Fruit fly (Drosophila melanogaster) whole organism, embryonic: ENCODE results near the gene CG18765.

Source experiments
- Antp ChIP-seq: fragments of 200-800 bp; sonication (Bioruptor generic); optimal IDR thresholded peaks from 3 replicates; lab custom pipeline; 2016; ENCODE audit warnings: missing biosample characterization, missing genetic modification characterization
- CG1024 ChIP-seq: fragments of 200-800 bp; sonication (Bioruptor generic); IDR thresholded peaks from 2 replicates; pipeline ENCODE4 v1.3.6; 2022; ENCODE audit warnings: missing biosample characterization, missing genetic modification characterization
- CG10274 ChIP-seq: fragments of 200-800 bp; sonication (Bioruptor generic); optimal IDR thresholded peaks from 3 replicates; lab custom pipeline; 2017; ENCODE audit warnings: missing biosample characterization, mild to moderate bottlenecking, missing genetic modification characterization
- CG11247 ChIP-seq: fragments of 200-800 bp; sonication (Bioruptor generic); IDR thresholded peaks from 2 replicates; pipeline ENCODE4 v1.3.6; 2022; ENCODE audit warnings: missing biosample characterization, missing genetic modification characterization
- CG12391 ChIP-seq: fragments of 200-800 bp; sonication (Bioruptor generic); optimal IDR thresholded peaks from 3 replicates; lab custom pipeline; 2018; ENCODE audit warnings: missing biosample characterization, mild to moderate bottlenecking, missing genetic modification characterization, moderate library complexity
- CG12942 ChIP-seq: fragments of 200-800 bp; sonication (Bioruptor generic); optimal IDR thresholded peaks from 3 replicates; lab custom pipeline; 2016; ENCODE audit warnings: missing biosample characterization, missing genetic modification characterization
- CG17802 ChIP-seq: fragments of 200-800 bp; sonication (Bioruptor generic); optimal IDR thresholded peaks from 2 replicates; lab custom pipeline; 2018; ENCODE audit warnings: missing biosample characterization, mild to moderate bottlenecking, missing genetic modification characterization, moderate library complexity
- CG1832 ChIP-seq: fragments of 200-800 bp; sonication (Bioruptor generic); optimal IDR thresholded peaks from 2 replicates; lab custom pipeline; 2017; ENCODE audit warnings: missing biosample characterization, mild to moderate bottlenecking, missing genetic modification characterization, inconsistent platforms
- CG18764 ChIP-seq: fragments of 200-800 bp; sonication (Bioruptor generic); optimal IDR thresholded peaks from 3 replicates; lab custom pipeline; 2016; ENCODE audit warnings: missing biosample characterization, missing genetic modification characterization
- CG6791 ChIP-seq: fragments of 200-800 bp; sonication (Bioruptor generic); IDR thresholded peaks from 3 replicates; pipeline ENCODE4 v1.3.6; 2022; ENCODE audit warnings: missing biosample characterization, missing genetic modification characterization; ENCODE audit not compliant: partially characterized antibody
- CG7556 ChIP-seq: fragments of 200-800 bp; sonication (Bioruptor generic); optimal IDR thresholded peaks from 2 replicates; lab custom pipeline; 2017; ENCODE audit warnings: missing biosample characterization, mild to moderate bottlenecking, missing genetic modification characterization
- CG8924 ChIP-seq: fragments of 200-800 bp; optimal IDR thresholded peaks from 3 replicates; lab custom pipeline; 2019; ENCODE audit warnings: missing biosample characterization, mild to moderate bottlenecking, missing genetic modification characterization, moderate library complexity
- CTCF ChIP-seq: fragments of 200-800 bp; sonication (Bioruptor generic); optimal IDR thresholded peaks from 2 replicates; lab custom pipeline; 2017; ENCODE audit warnings: missing biosample characterization, mild to moderate bottlenecking, missing genetic modification characterization, moderate library complexity
- D ChIP-seq, 2 experiments: fragments of 200-800 bp in 1 of 2; fragments of >200 bp in 1 of 2; sonication (Bioruptor generic) in 1 of 2; optimal IDR thresholded peaks; 2 replicates in 1 of 2; 3 replicates in 1 of 2; lab custom pipeline; 2017; ENCODE audit warnings: mild to moderate bottlenecking in 1 of 2, missing biosample characterization in 1 of 2, missing genetic modification characterization in 1 of 2, missing genetic modification reagents in 1 of 2
- Dfd ChIP-seq, 2 experiments: fragments of >200 bp; optimal IDR thresholded peaks; 2 replicates each; lab custom pipeline; 2017; ENCODE audit warnings: missing biosample characterization in 2 of 2, missing genetic modification characterization in 2 of 2
- Dip3 ChIP-seq: fragments of 200-800 bp; sonication (Bioruptor generic); optimal IDR thresholded peaks from 3 replicates; lab custom pipeline; 2016; ENCODE audit warnings: missing biosample characterization, missing genetic modification characterization
- Elba2 ChIP-seq: fragments of 200-800 bp; sonication (Bioruptor generic); optimal IDR thresholded peaks from 3 replicates; lab custom pipeline; 2016; ENCODE audit warnings: missing biosample characterization, missing genetic modification characterization
- Hmr ChIP-seq: fragments of 200-800 bp; sonication (Bioruptor generic); optimal IDR thresholded peaks from 3 replicates; lab custom pipeline; 2017; ENCODE audit warnings: mild to moderate bottlenecking, missing biosample characterization, missing genetic modification reagents, missing genetic modification characterization
- Hr39 ChIP-seq: fragments of >200 bp; optimal IDR thresholded peaks from 2 replicates; lab custom pipeline; 2017
- Hr51 ChIP-seq, 2 experiments: fragments of 200-800 bp; sonication (Bioruptor generic); optimal IDR thresholded peaks; 2 replicates in 1 of 2; 3 replicates in 1 of 2; lab custom pipeline; 2016 to 2018; ENCODE audit warnings: missing biosample characterization in 2 of 2, missing genetic modification characterization in 2 of 2, mild to moderate bottlenecking in 1 of 2, moderate library complexity in 1 of 2
- Jarid2 ChIP-seq: fragments of 200-800 bp; sonication (Bioruptor generic); optimal IDR thresholded peaks from 3 replicates; lab custom pipeline; 2017; ENCODE audit warnings: mild to moderate bottlenecking, missing biosample characterization, missing genetic modification reagents, missing genetic modification characterization
- Kr ChIP-seq: fragments of 200-800 bp; sonication (Bioruptor generic); optimal IDR thresholded peaks from 2 replicates; lab custom pipeline; 2017; ENCODE audit warnings: missing biosample characterization, mild to moderate bottlenecking, missing genetic modification characterization
- Mrtf ChIP-seq: fragments of 200-800 bp; sonication (Bioruptor generic); IDR thresholded peaks from 3 replicates; pipeline ENCODE4 v1.3.6; 2022; ENCODE audit warnings: missing biosample characterization, missing genetic modification characterization
- Nf-YB ChIP-seq: fragments of 200-800 bp; sonication (Bioruptor generic); optimal IDR thresholded peaks from 3 replicates; lab custom pipeline; 2019; ENCODE audit warnings: missing biosample characterization, mild to moderate bottlenecking, missing genetic modification characterization, moderate library complexity
- Nf-YC ChIP-seq: fragments of 200-800 bp; optimal IDR thresholded peaks from 3 replicates; lab custom pipeline; 2019; ENCODE audit warnings: missing biosample characterization, mild to moderate bottlenecking, missing genetic modification characterization, moderate library complexity
- Trl ChIP-seq, 3 experiments: fragments of >200 bp in 2 of 3; fragments of 200-800 bp in 1 of 3; sonication (Bioruptor generic) in 1 of 3; optimal IDR thresholded peaks; 2 replicates in 1 of 3; 3 replicates in 2 of 3; lab custom pipeline; 2016 to 2017; ENCODE audit warnings: missing biosample characterization in 1 of 3, missing genetic modification characterization in 1 of 3
- Vsx1 ChIP-seq: fragments of 200-800 bp; sonication (Bioruptor generic); optimal IDR thresholded peaks from 2 replicates; lab custom pipeline; 2017; ENCODE audit warnings: missing biosample characterization, mild to moderate bottlenecking, missing genetic modification characterization, missing genetic modification reagents
- abd-A ChIP-seq: fragments of 200-800 bp; sonication (Bioruptor generic); optimal IDR thresholded peaks from 3 replicates; lab custom pipeline; 2019; ENCODE audit warnings: missing biosample characterization, mild to moderate bottlenecking, missing genetic modification characterization, moderate library complexity
- al ChIP-seq: fragments of 200-800 bp; sonication (Bioruptor generic); IDR thresholded peaks from 2 replicates; pipeline ENCODE4 v1.3.6; 2022; ENCODE audit warnings: missing biosample characterization, missing genetic modification characterization
- cas ChIP-seq: fragments of 200-800 bp; sonication (Bioruptor generic); IDR thresholded peaks from 2 replicates; pipeline ENCODE4 v1.3.6; 2022; ENCODE audit warnings: missing biosample characterization, missing genetic modification characterization
- chm ChIP-seq: fragments of 200-800 bp; sonication (Bioruptor generic); IDR thresholded peaks from 2 replicates; pipeline ENCODE4 v1.3.6; 2022; ENCODE audit warnings: missing biosample characterization, missing genetic modification characterization
- chn ChIP-seq: fragments of 200-800 bp; sonication (Bioruptor generic); optimal IDR thresholded peaks from 2 replicates; lab custom pipeline; 2016; ENCODE audit warnings: missing biosample characterization, missing genetic modification characterization
- cwo ChIP-seq: fragments of 200-800 bp; sonication (Bioruptor generic); optimal IDR thresholded peaks from 3 replicates; lab custom pipeline; 2017; ENCODE audit warnings: missing biosample characterization, missing genetic modification characterization, mild to moderate bottlenecking, moderate library complexity, missing genetic modification reagents
- ems ChIP-seq: fragments of 200-800 bp; sonication (Bioruptor generic); optimal IDR thresholded peaks from 3 replicates; lab custom pipeline; 2016; ENCODE audit warnings: missing biosample characterization, missing genetic modification characterization
- exex ChIP-seq: fragments of 200-800 bp; sonication (Bioruptor generic); optimal IDR thresholded peaks from 4 replicates; lab custom pipeline; 2018; ENCODE audit warnings: missing biosample characterization, mild to moderate bottlenecking, missing genetic modification characterization, moderate library complexity
- eyg ChIP-seq: fragments of 200-800 bp; sonication (Bioruptor generic); optimal IDR thresholded peaks from 3 replicates; lab custom pipeline; 2016; ENCODE audit warnings: missing biosample characterization, missing genetic modification characterization
- ftz-f1 ChIP-seq: fragments of 200-800 bp; sonication (Bioruptor generic); optimal IDR thresholded peaks from 2 replicates; lab custom pipeline; 2016; ENCODE audit warnings: missing biosample characterization, missing genetic modification characterization
- jigr1 ChIP-seq: fragments of 200-800 bp; sonication (Bioruptor generic); IDR thresholded peaks from 3 replicates; pipeline ENCODE4 v1.3.6; 2022; ENCODE audit warnings: missing biosample characterization, missing genetic modification characterization
- lab ChIP-seq: fragments of 200-800 bp; sonication (Bioruptor generic); optimal IDR thresholded peaks from 3 replicates; lab custom pipeline; 2017; ENCODE audit warnings: missing biosample characterization, missing genetic modification characterization, mild to moderate bottlenecking, moderate library complexity, missing genetic modification reagents
- org-1 ChIP-seq: fragments of 200-800 bp; sonication (Bioruptor generic); optimal IDR thresholded peaks from 2 replicates; lab custom pipeline; 2017; ENCODE audit warnings: missing biosample characterization, missing genetic modification characterization
- pita ChIP-seq: fragments of 200-800 bp; sonication (Bioruptor generic); optimal IDR thresholded peaks from 2 replicates; lab custom pipeline; 2017; ENCODE audit warnings: missing biosample characterization, mild to moderate bottlenecking, missing genetic modification characterization
- pum ChIP-seq: fragments of 200-800 bp; sonication (Bioruptor generic); optimal IDR thresholded peaks from 2 replicates; lab custom pipeline; 2016; ENCODE audit warnings: missing biosample characterization, missing genetic modification characterization
- run ChIP-seq: fragments of 200-800 bp; sonication (Bioruptor generic); optimal IDR thresholded peaks from 3 replicates; lab custom pipeline; 2018; ENCODE audit warnings: missing biosample characterization, mild to moderate bottlenecking, missing genetic modification characterization
- sna ChIP-seq: fragments of 200-800 bp; sonication (Bioruptor generic); IDR thresholded peaks from 2 replicates; pipeline ENCODE4 v1.3.6; 2022; ENCODE audit warnings: missing biosample characterization, missing genetic modification characterization; ENCODE audit not compliant: partially characterized antibody
- sob ChIP-seq: fragments of 200-800 bp; sonication (Bioruptor generic); IDR thresholded peaks from 2 replicates; pipeline ENCODE4 v1.3.6; 2022; ENCODE audit warnings: missing biosample characterization, missing genetic modification characterization
- toy ChIP-seq: fragments of 200-800 bp; sonication (Bioruptor generic); IDR thresholded peaks from 2 replicates; pipeline ENCODE4 v1.3.6; 2022; ENCODE audit warnings: missing biosample characterization, missing genetic modification characterization
- ttk ChIP-seq: fragments of 200-800 bp; sonication (Bioruptor generic); IDR thresholded peaks from 2 replicates; pipeline ENCODE4 v2.1.2; 2022; ENCODE audit warnings: missing biosample characterization, missing genetic modification characterization
- zen ChIP-seq: fragments of 200-800 bp; sonication (Bioruptor generic); optimal IDR thresholded peaks from 3 replicates; lab custom pipeline; 2018; ENCODE audit warnings: missing biosample characterization, mild to moderate bottlenecking, missing genetic modification characterization, moderate library complexity

Gene CG18765

DNA sequence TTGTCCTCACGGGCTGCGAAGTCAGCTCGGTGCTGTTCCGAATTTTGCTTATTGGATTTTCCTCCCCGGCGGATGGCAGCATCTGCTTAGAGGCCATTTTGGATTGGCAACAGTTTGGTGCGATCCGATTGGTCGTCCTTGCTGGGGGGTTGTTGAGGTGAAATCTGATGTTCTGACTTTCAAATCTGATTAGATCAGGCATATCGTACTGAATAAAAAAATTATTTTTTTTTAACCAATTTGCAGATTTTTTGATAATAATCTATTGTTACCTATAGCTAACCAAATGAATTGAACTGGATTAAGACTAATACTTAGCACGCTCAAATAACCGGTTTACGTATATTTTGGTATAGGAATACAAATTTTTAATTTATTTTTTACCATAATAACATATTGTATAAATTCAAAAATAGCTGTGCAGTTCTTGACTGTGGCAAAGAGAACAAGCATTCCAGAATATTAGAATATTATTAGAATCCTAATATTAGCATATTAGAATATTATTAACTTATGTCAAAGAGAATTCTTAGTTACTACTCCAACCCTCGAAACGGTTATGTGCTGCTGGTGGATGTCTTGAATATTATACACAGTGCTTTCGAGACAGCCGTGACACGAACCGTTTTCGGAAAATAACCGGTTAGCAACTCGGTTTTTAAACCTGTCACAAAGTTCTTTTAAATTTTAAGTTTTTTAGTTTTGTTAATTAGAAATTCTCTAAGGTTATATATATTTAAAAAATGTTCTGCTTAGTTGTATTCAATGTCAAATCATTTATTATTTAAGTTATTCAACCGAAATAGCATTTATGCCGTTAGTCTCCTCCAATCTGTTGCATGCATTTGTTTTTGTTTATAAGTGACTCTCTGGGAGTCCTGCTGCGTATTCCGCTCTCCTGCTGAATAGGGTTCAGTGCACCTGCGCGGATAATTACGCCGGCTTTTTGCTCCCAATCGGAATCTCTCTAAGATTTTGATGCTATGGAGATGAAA lies 3.0 kb upstream of the CG18765 start, which contains the start of gene Fer3 (continued):
- TF ChIP-seq CG10274 (GFP tag; lab: Kevin White, UChicago) (no peak), pum (GFP tag; lab: Kevin White, UChicago) (no peak), Hmr (GFP tag; lab: Kevin White, UChicago) (peak; percentile 28), Nf-YC (tag; lab: Kevin White, UChicago) (peak; percentile 93), run (tag; lab: Kevin White, UChicago) (no peak), Hr39 (no peak), CG12391 (tag; lab: Kevin White, UChicago) (peak; percentile 39), sna (GFP tag; lab: Robert Waterston, UW) (no peak), CG7556 (GFP tag; lab: Kevin White, UChicago) (peak; percentile 2), D (optimal IDR thresholded peaks at IDR 0.05; lab: Kevin White, UChicago) (peak; percentile 1), D (GFP tag; optimal IDR thresholded peaks at IDR 0.05; lab: Kevin White, UChicago) (no peak), CG11247 (no peak), exex (tag; lab: Kevin White, UChicago) (no peak), CG1024 (no peak), Dip3 (GFP tag; lab: Kevin White, UChicago) (no peak), sob (GFP tag; lab: Robert Waterston, UW) (no peak), al (GFP tag; lab: Robert Waterston, UW) (no peak), CTCF (GFP tag; lab: Kevin White, UChicago) (peak; percentile 74), CG17802 (tag; lab: Kevin White, UChicago) (no peak), Jarid2 (GFP tag; lab: Kevin White, UChicago) (no peak), lab (GFP tag; lab: Kevin White, UChicago) (peak; percentile 9), Trl (optimal IDR thresholded peaks at IDR 0.05; lab: Kevin White, UChicago) (peak in 1 of 2 experiments; percentile 21), Trl (GFP tag; optimal IDR thresholded peaks at IDR 0.05; lab: Kevin White, UChicago) (no peak), CG1832 (GFP tag; lab: Kevin White, UChicago) (no peak), org-1 (no peak), cwo (GFP tag; lab: Kevin White, UChicago) (no peak), ttk (no peak), Nf-YB (peak; percentile 92), Kr (no peak), cas (no peak), Dfd (GFP tag; optimal IDR thresholded peaks at IDR 0.05; lab: Kevin White, UChicago) (no peak), Vsx1 (GFP tag; lab: Kevin White, UChicago) (no peak), CG18764 (GFP tag; lab: Kevin White, UChicago) (no peak), toy (no peak), ftz-f1 (GFP tag; lab: Kevin White, UChicago) (no peak), Elba2 (GFP tag; lab: Kevin White, UChicago) (peak; percentile 98), Hr51 (GFP tag; optimal IDR thresholded peaks at IDR 0.05; lab: Kevin White, UChicago) (peak in 1 of 2 experiments; percentile 30), pita (peak; percentile 77), Mrtf (GFP tag; lab: Robert Waterston, UW) (no peak), CG8924 (tag; lab: Kevin White, UChicago) (peak; percentile 12), CG12942 (no peak), Antp (GFP tag; lab: Kevin White, UChicago) (no peak), zen (no peak), eyg (GFP tag; lab: Kevin White, UChicago) (no peak), CG6791 (GFP tag; lab: Robert Waterston, UW) (peak; percentile 36; the same call in 1 of the 3 replicates), ems (GFP tag; lab: Kevin White, UChicago) (no peak), jigr1 (GFP tag; lab: Robert Waterston, UW) (no peak), abd-A (tag; lab: Kevin White, UChicago) (no peak), chn (GFP tag; lab: Kevin White, UChicago) (no peak), chm (GFP tag; lab: Robert Waterston, UW) (no peak)
